Fruit fly (Drosophila melanogaster): ENCODE data around the gene CG6763.

The CG6763 gene

dm6 chr3R:23315630-23316029 lies 31.8 kb downstream of the CG6763 start:
- TF ChIP-seq CG4360 (GFP tag; IDR thresholded peaks at IDR 0.05) (no peak), Hmr (GFP tag; optimal IDR thresholded peaks at IDR 0.05) (peak; percentile 3), CG12219 (GFP tag; optimal IDR thresholded peaks at IDR 0.05) (no peak), mld (GFP tag; IDR thresholded peaks at IDR 0.05; ENCODE audit: partially characterized antibody) (no peak), ATbp (GFP tag; optimal IDR thresholded peaks at IDR 0.05) (peak; percentile 10), ken (GFP tag; IDR thresholded peaks at IDR 0.05) (no peak), Aef1 (GFP tag; IDR thresholded peaks at IDR 0.05) (no peak), CG17186 (GFP tag; optimal IDR thresholded peaks at IDR 0.05) (no peak), fd3F (GFP tag; optimal IDR thresholded peaks at IDR 0.05) (no peak), CG12299 (tag; optimal IDR thresholded peaks at IDR 0.05) (no peak), CG31365 (tag; optimal IDR thresholded peaks at IDR 0.05) (no peak), seq (GFP tag; IDR thresholded peaks at IDR 0.05) (0 out of 2 replicates have a peak, but pooled peaks have one; percentile 21), dmrt99B (tag; optimal IDR thresholded peaks at IDR 0.05) (no peak), Poxn (GFP tag; IDR thresholded peaks at IDR 0.05) (no peak), Atf-2 (GFP tag; optimal IDR thresholded peaks at IDR 0.05) (no peak), CG7556 (GFP tag; optimal IDR thresholded peaks at IDR 0.05) (peak; percentile 2), Chrac-16 (GFP tag; optimal IDR thresholded peaks at IDR 0.05) (peak; percentile 20), schlank (tag; optimal IDR thresholded peaks at IDR 0.05) (no peak), Meics (GFP tag; optimal IDR thresholded peaks at IDR 0.05) (no peak), CG17385 (GFP tag; optimal IDR thresholded peaks at IDR 0.05) (no peak), tll (GFP tag; optimal IDR thresholded peaks at IDR 0.05) (no peak), CG7839 (tag; optimal IDR thresholded peaks at IDR 0.05) (peak; percentile 29), CG30020 (tag; optimal IDR thresholded peaks at IDR 0.05) (no peak), CG5180 (GFP tag; optimal IDR thresholded peaks at IDR 0.05) (no peak), trh (GFP tag; optimal IDR thresholded peaks at IDR 0.05) (no peak), CG18011 (GFP tag; optimal IDR thresholded peaks at IDR 0.05) (no peak), Ets97D (GFP tag; optimal IDR thresholded peaks at IDR 0.05) (no peak), CG31388 (GFP tag; optimal IDR thresholded peaks at IDR 0.05) (no peak), eyg (GFP tag; optimal IDR thresholded peaks at IDR 0.05) (no peak), Scr (GFP tag; IDR thresholded peaks at IDR 0.05; ENCODE audit: partially characterized antibody) (no peak), CG11696 (GFP tag; IDR thresholded peaks at IDR 0.05) (no peak), CG11456 (GFP tag; IDR thresholded peaks at IDR 0.05) (no peak), br (optimal IDR thresholded peaks at IDR 0.05) (no peak), Hmx (GFP tag; optimal IDR thresholded peaks at IDR 0.05) (no peak), CG8478 (optimal IDR thresholded peaks at IDR 0.05) (no peak), Drgx (GFP tag; IDR thresholded peaks at IDR 0.05) (no peak), Optix (GFP tag; IDR thresholded peaks at IDR 0.05) (0 out of 3 replicates have a peak, but pooled peaks have one; percentile 11), CG11085 (GFP tag; IDR thresholded peaks at IDR 0.05) (no peak), CG9932 (GFP tag; IDR thresholded peaks at IDR 0.05) (no peak), lov (optimal IDR thresholded peaks at IDR 0.05) (no peak), lov (GFP tag; IDR thresholded peaks at IDR 0.05) (no peak), CG3281 (GFP tag; optimal IDR thresholded peaks at IDR 0.05) (no peak), gro (GFP tag; optimal IDR thresholded peaks at IDR 0.05) (no peak), Vsx1 (GFP tag; optimal IDR thresholded peaks at IDR 0.05) (no peak), Deaf1 (tag; optimal IDR thresholded peaks at IDR 0.05) (no peak), pb (GFP tag; optimal IDR thresholded peaks at IDR 0.05) (no peak), Bdp1 (GFP tag; optimal IDR thresholded peaks at IDR 0.05) (no peak), tx (GFP tag; optimal IDR thresholded peaks at IDR 0.05) (no peak), CoRest (tag; optimal IDR thresholded peaks at IDR 0.05) (peak; percentile 16), sna (GFP tag; IDR thresholded peaks at IDR 0.05; ENCODE audit: partially characterized antibody) (no peak), CG1792 (GFP tag; optimal IDR thresholded peaks at IDR 0.05) (no peak), aop (GFP tag; IDR thresholded peaks at IDR 0.05) (no peak), CG13296 (GFP tag; optimal IDR thresholded peaks at IDR 0.05) (no peak)

Data from whole organism, embryonic.